Worm (Caenorhabditis elegans): ENCODE measurements around the gene prkl-1.

Gene prkl-1

DNA sequence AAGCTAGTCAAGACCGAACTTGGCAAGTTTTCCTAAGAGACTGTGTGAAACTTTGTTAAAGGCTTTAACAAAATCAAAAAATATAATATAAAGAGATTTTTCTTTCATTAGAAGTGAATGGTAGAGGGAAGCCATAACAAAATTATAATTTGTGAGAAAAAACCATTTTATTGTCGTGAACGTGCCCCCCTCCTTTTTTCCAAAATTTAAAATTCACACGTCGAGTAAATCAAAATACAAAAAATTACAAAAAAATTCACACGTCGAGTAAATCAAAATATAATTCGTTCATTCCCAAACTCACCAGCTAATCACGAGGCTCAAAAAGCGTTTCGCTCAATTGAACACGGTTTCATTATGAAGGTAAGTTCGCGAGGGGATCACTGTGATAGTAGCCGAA, 22.8 kb upstream of the prkl-1 start, which contains the start of gene C25A8.2:
TSS of gene C25A8.2 (plus strand) at position 301 of the 400 bp plus-strand sequence.
- TF ChIP-seq hmg-1.1 (GFP tag; IDR thresholded peaks at IDR 0.05) = no peak
- no peak for TF ChIP-seq hif-1 (tag; optimal IDR thresholded peaks at IDR 0.05)
- TF ChIP-seq saeg-2 (GFP tag; IDR thresholded peaks at IDR 0.05) = no peak
- no peak for TF ChIP-seq zip-2 (tag; optimal IDR thresholded peaks at IDR 0.05)

- TF ChIP-seq mdt-29 (GFP tag; IDR thresholded peaks at IDR 0.05) (no peak), egl-43 (GFP tag; IDR thresholded peaks at IDR 0.05) (no peak)
Observed at ce11 chrIV:7003323-7003722, 16.6 kb upstream of the prkl-1 start, which contains the start of gene cht-3. Gene cht-3, plus strand, starts transcription at chrIV:7003623.

ce11 chrIV:6999206-6999605, 12.5 kb upstream of the prkl-1 start, which contains the start of gene C25A8.5:
Gene C25A8.5, plus strand, starts transcription at chrIV:6999506.
- TF ChIP-seq Y75B8A.6 (GFP tag; IDR thresholded peaks at IDR 0.05) (no peak), nhr-111 (GFP tag; optimal IDR thresholded peaks at IDR 0.05) (no peak), ZK546.5 (tag; optimal IDR thresholded peaks at IDR 0.05) (no peak), egl-27 (tag; optimal IDR thresholded peaks at IDR 0.05) (no peak)

ce11 chrIV:6997918-6998317, 11.2 kb upstream of the prkl-1 start:
- TF ChIP-seq nhr-48 (tag; optimal IDR thresholded peaks at IDR 0.05) (no peak), unc-39 (tag; optimal IDR thresholded peaks at IDR 0.05) (no peak), dpl-1 (GFP tag; optimal IDR thresholded peaks at IDR 0.05) (no peak), pha-4 (GFP tag; IDR thresholded peaks at IDR 0.05) (no peak), pha-4 (tag; optimal IDR thresholded peaks at IDR 0.05) (no peak), dve-1 (tag; optimal IDR thresholded peaks at IDR 0.05; ENCODE audit: insufficient read depth) (no peak), nhr-11 (tag; optimal IDR thresholded peaks at IDR 0.05) (no peak), unc-130 (GFP tag; optimal IDR thresholded peaks at IDR 0.05) (no peak), F49E8.2 (tag; optimal IDR thresholded peaks at IDR 0.05; ENCODE audit: borderline replicate concordance) (no peak), dmd-8 (GFP tag; IDR thresholded peaks at IDR 0.05) (no peak)

DNA sequence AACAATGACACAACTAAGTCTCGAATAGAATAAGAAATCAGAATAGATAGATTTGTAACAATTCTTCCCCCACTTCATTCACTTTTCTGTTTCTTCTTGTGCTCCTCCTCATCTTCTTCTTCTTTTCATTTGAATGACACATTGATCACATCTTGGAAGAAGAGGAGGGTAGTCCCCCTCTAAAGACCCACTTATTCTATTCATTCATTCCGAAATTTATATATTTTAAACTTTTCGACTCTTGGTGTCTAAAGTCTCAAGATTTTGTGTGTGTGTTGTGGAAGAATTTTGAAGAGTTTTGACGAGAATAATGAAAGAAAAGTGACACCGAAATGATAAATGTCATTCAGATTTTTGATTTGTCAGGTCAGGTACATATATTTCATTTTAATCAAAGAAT, 4.3 kb upstream of the prkl-1 start:
- TF ChIP-seq F49E8.2 (tag; optimal IDR thresholded peaks at IDR 0.05; ENCODE audit: borderline replicate concordance) = no peak
- TF ChIP-seq jun-1 (tag; optimal IDR thresholded peaks at IDR 0.05) = no peak
- TF ChIP-seq sdz-12 (GFP tag; optimal IDR thresholded peaks at IDR 0.05) = no peak
- TF ChIP-seq ceh-44 (GFP tag; IDR thresholded peaks at IDR 0.05) = no peak
- no peak for TF ChIP-seq unc-62 (GFP tag; optimal IDR thresholded peaks at IDR 0.05 in 1 of 2)
- TF ChIP-seq unc-62 (tag; optimal IDR thresholded peaks at IDR 0.05) = no peak
- TF ChIP-seq madf-9 (GFP tag; conservative IDR thresholded peaks at IDR 0.05) = no peak
- no peak for TF ChIP-seq cey-2 (tag; optimal IDR thresholded peaks at IDR 0.05; ENCODE audit: borderline replicate concordance, insufficient read depth)
- TF ChIP-seq fos-1 (tag; optimal IDR thresholded peaks at IDR 0.05) = no peak
- no peak for TF ChIP-seq dve-1 (tag; optimal IDR thresholded peaks at IDR 0.05; ENCODE audit: insufficient read depth)
- TF ChIP-seq T26A8.4 (GFP tag; IDR thresholded peaks at IDR 0.05) = no peak
- TF ChIP-seq lsy-2 (tag; optimal IDR thresholded peaks at IDR 0.05) = no peak
- no peak for TF ChIP-seq skn-1 (tag; optimal IDR thresholded peaks at IDR 0.05)
- no peak for TF ChIP-seq ama-1 (optimal IDR thresholded peaks at IDR 0.05)
- TF ChIP-seq D1046.2 (GFP tag; IDR thresholded peaks at IDR 0.05) = no peak
- no peak for TF ChIP-seq Y75B8A.6 (GFP tag; IDR thresholded peaks at IDR 0.05)
